Worm (Caenorhabditis elegans) whole organism, L3 larva: ENCODE results near the gene C09H10.4.
"Not testable (repeated sequence)": the region's sequence is repeated elsewhere in the genome, so short reads cannot be mapped to it uniquely, and the experiment has no call there.

Experiments used
- R02D3.7 ChIP-seq: fragments of 150-350 bp; optimal IDR thresholded peaks from 2 replicates; lab custom pipeline; 2014; ENCODE audit warnings: missing biosample characterization, missing genetic modification characterization
- ZK546.5 ChIP-seq: sonication (generic microtip); optimal IDR thresholded peaks from 2 replicates; lab custom pipeline; 2017; ENCODE audit warnings: missing biosample characterization, missing genetic modification characterization
- aly-2 ChIP-seq: fragments of 150-350 bp; optimal IDR thresholded peaks from 2 replicates; lab custom pipeline; 2014; ENCODE audit warnings: missing biosample characterization, missing genetic modification characterization
- ama-1 ChIP-seq: fragments of 150-350 bp; optimal IDR thresholded peaks from 2 replicates; lab custom pipeline; 2018
- ceh-16 ChIP-seq: sonication (generic microtip); optimal IDR thresholded peaks from 2 replicates; lab custom pipeline; 2017; ENCODE audit warnings: missing biosample characterization, missing genetic modification characterization
- ceh-28 ChIP-seq: fragments of 150-350 bp; optimal IDR thresholded peaks from 2 replicates; lab custom pipeline; 2014; ENCODE audit warnings: missing biosample characterization, missing genetic modification reagents, missing genetic modification characterization
- ceh-82 ChIP-seq: fragments of 150-350 bp; optimal IDR thresholded peaks from 2 replicates; lab custom pipeline; 2014; ENCODE audit warnings: missing biosample characterization, missing genetic modification characterization
- ceh-9 ChIP-seq: sonication (generic microtip); optimal IDR thresholded peaks from 2 replicates; lab custom pipeline; 2018; ENCODE audit warnings: missing biosample characterization, missing genetic modification characterization
- daf-12 ChIP-seq: fragments of 150-350 bp; optimal IDR thresholded peaks from 2 replicates; lab custom pipeline; 2014; ENCODE audit warnings: missing biosample characterization, missing genetic modification reagents, missing genetic modification characterization
- egl-27 ChIP-seq: sonication (generic microtip); optimal IDR thresholded peaks from 4 replicates; lab custom pipeline; 2017; ENCODE audit warnings: missing biosample characterization, missing genetic modification reagents, missing genetic modification characterization
- egl-5 ChIP-seq: fragments of 150-350 bp; optimal IDR thresholded peaks from 2 replicates; lab custom pipeline; 2017; ENCODE audit warnings: missing biosample characterization, missing genetic modification reagents, missing genetic modification characterization, inconsistent platforms
- elt-1 ChIP-seq: fragments of 150-350 bp; optimal IDR thresholded peaks from 2 replicates; lab custom pipeline; 2014; ENCODE audit warnings: missing biosample characterization, missing genetic modification characterization
- elt-2 ChIP-seq: sonication (generic microtip); optimal IDR thresholded peaks from 2 replicates; lab custom pipeline; 2016; ENCODE audit warnings: missing genetic modification reagents, mild to moderate bottlenecking, missing genetic modification characterization, missing compliant biosample characterization
- elt-3 ChIP-seq, 3 experiments: fragments of 150-350 bp in 1 of 3; sonication (generic microtip) in 2 of 3; optimal IDR thresholded peaks; 2 replicates in 2 of 3; 4 replicates in 1 of 3; lab custom pipeline; 2014 to 2017; ENCODE audit warnings: missing biosample characterization in 3 of 3, missing genetic modification characterization in 3 of 3
- eor-1 ChIP-seq, 2 experiments: fragments of 150-350 bp; optimal IDR thresholded peaks; 2 replicates each; lab custom pipeline; 2014 to 2018; ENCODE audit warnings: missing biosample characterization in 2 of 2, missing genetic modification characterization in 2 of 2
- fkh-10 ChIP-seq: sonication (generic microtip); optimal IDR thresholded peaks from 2 replicates; lab custom pipeline; 2017; ENCODE audit warnings: missing biosample characterization, missing genetic modification reagents, missing genetic modification characterization
- fkh-2 ChIP-seq: fragments of 150-350 bp; optimal IDR thresholded peaks from 2 replicates; lab custom pipeline; 2014; ENCODE audit warnings: missing biosample characterization, missing genetic modification reagents, missing genetic modification characterization
- fos-1 ChIP-seq: fragments of 150-350 bp; optimal IDR thresholded peaks from 2 replicates; lab custom pipeline; 2014; ENCODE audit warnings: missing biosample characterization, missing genetic modification characterization
- hmg-11 ChIP-seq: sonication (generic microtip); optimal IDR thresholded peaks from 2 replicates; lab custom pipeline; 2016; ENCODE audit warnings: missing genetic modification characterization, missing compliant biosample characterization
- jun-1 ChIP-seq: fragments of 150-350 bp; optimal IDR thresholded peaks from 2 replicates; lab custom pipeline; 2014; ENCODE audit warnings: missing biosample characterization, missing genetic modification reagents, missing genetic modification characterization
- lin-15B ChIP-seq: fragments of 150-350 bp; optimal IDR thresholded peaks from 2 replicates; lab custom pipeline; 2014; ENCODE audit warnings: missing biosample characterization, missing genetic modification characterization
- lin-39 ChIP-seq: fragments of 150-350 bp; optimal IDR thresholded peaks from 2 replicates; lab custom pipeline; 2018; ENCODE audit warnings: missing biosample characterization, missing genetic modification reagents, missing genetic modification characterization
- lsy-12 ChIP-seq: sonication (generic microtip); optimal IDR thresholded peaks from 2 replicates; lab custom pipeline; 2016; ENCODE audit warnings: mild to moderate bottlenecking, missing genetic modification characterization, missing compliant biosample characterization
- mdl-1 ChIP-seq: fragments of 150-350 bp; optimal IDR thresholded peaks from 2 replicates; lab custom pipeline; 2014; ENCODE audit warnings: missing biosample characterization, missing genetic modification characterization
- mml-1 ChIP-seq: fragments of 150-350 bp; sonication (generic microtip); optimal IDR thresholded peaks from 3 replicates; lab custom pipeline; 2014; ENCODE audit warnings: missing biosample characterization, missing genetic modification characterization
- nfya-1 ChIP-seq: sonication (generic microtip); optimal IDR thresholded peaks from 2 replicates; lab custom pipeline; 2017; ENCODE audit warnings: missing genetic modification characterization, mild to moderate bottlenecking, missing compliant biosample characterization, antibody characterized with exemption, moderate library complexity; ENCODE audit not compliant: insufficient read depth
- nhr-11 ChIP-seq: fragments of 150-350 bp; optimal IDR thresholded peaks from 2 replicates; lab custom pipeline; 2014; ENCODE audit warnings: missing biosample characterization, missing genetic modification characterization
- nhr-12 ChIP-seq: fragments of 150-350 bp; optimal IDR thresholded peaks from 2 replicates; lab custom pipeline; 2014; ENCODE audit warnings: missing biosample characterization, missing genetic modification characterization
- nhr-23 ChIP-seq: fragments of 150-350 bp; optimal IDR thresholded peaks from 2 replicates; lab custom pipeline; 2014; ENCODE audit warnings: missing biosample characterization, missing genetic modification reagents, missing genetic modification characterization
- nhr-237 ChIP-seq: fragments of 150-350 bp; optimal IDR thresholded peaks from 2 replicates; lab custom pipeline; 2014; ENCODE audit warnings: missing biosample characterization, missing genetic modification characterization
- nhr-25 ChIP-seq: sonication (generic microtip); optimal IDR thresholded peaks from 2 replicates; lab custom pipeline; 2017; ENCODE audit warnings: missing biosample characterization, missing genetic modification characterization
- nhr-28 ChIP-seq: fragments of 150-350 bp; optimal IDR thresholded peaks from 2 replicates; lab custom pipeline; 2014; ENCODE audit warnings: missing biosample characterization, missing genetic modification characterization
- nhr-43 ChIP-seq: sonication (generic microtip); optimal IDR thresholded peaks from 2 replicates; lab custom pipeline; 2016; ENCODE audit warnings: mild to moderate bottlenecking, missing genetic modification characterization, missing compliant biosample characterization; ENCODE audit not compliant: poor library complexity, severe bottlenecking
- nhr-67 ChIP-seq: fragments of 150-350 bp; optimal IDR thresholded peaks from 2 replicates; lab custom pipeline; 2014; ENCODE audit warnings: missing biosample characterization, missing genetic modification characterization
- nhr-76 ChIP-seq: fragments of 150-350 bp; sonication (generic microtip); optimal IDR thresholded peaks from 5 replicates; lab custom pipeline; 2014; ENCODE audit warnings: missing biosample characterization, missing genetic modification characterization
- nhr-77 ChIP-seq: fragments of 150-350 bp; optimal IDR thresholded peaks from 2 replicates; lab custom pipeline; 2014; ENCODE audit warnings: missing biosample characterization, missing genetic modification characterization
- pha-4 ChIP-seq: fragments of 150-350 bp; optimal IDR thresholded peaks from 2 replicates; lab custom pipeline; 2014; ENCODE audit warnings: missing biosample characterization, missing genetic modification reagents, missing genetic modification characterization
- pqm-1 ChIP-seq: fragments of 150-350 bp; optimal IDR thresholded peaks from 2 replicates; lab custom pipeline; 2017; ENCODE audit warnings: missing biosample characterization, missing genetic modification characterization, inconsistent platforms
- sea-2 ChIP-seq: fragments of 150-350 bp; sonication (generic microtip); optimal IDR thresholded peaks from 4 replicates; lab custom pipeline; 2014; ENCODE audit warnings: missing biosample characterization, missing genetic modification reagents, missing genetic modification characterization
- skn-1 ChIP-seq: fragments of 150-350 bp; optimal IDR thresholded peaks from 2 replicates; lab custom pipeline; 2014; ENCODE audit warnings: missing biosample characterization, missing genetic modification characterization
- snpc-4 ChIP-seq: fragments of 150-350 bp; optimal IDR thresholded peaks from 2 replicates; lab custom pipeline; 2014; ENCODE audit warnings: missing biosample characterization, missing genetic modification characterization
- tbx-2 ChIP-seq: sonication (generic microtip); optimal IDR thresholded peaks from 2 replicates; lab custom pipeline; 2016; ENCODE audit warnings: mild to moderate bottlenecking, missing genetic modification characterization, missing compliant biosample characterization
- unc-39 ChIP-seq: sonication (generic microtip); optimal IDR thresholded peaks from 4 replicates; lab custom pipeline; 2017; ENCODE audit warnings: missing biosample characterization, missing genetic modification characterization
- unc-62 ChIP-seq: fragments of 150-350 bp; sonication (generic microtip); optimal IDR thresholded peaks from 4 replicates; lab custom pipeline; 2014; ENCODE audit warnings: missing biosample characterization, missing genetic modification reagents, missing genetic modification characterization
- zag-1 ChIP-seq: fragments of 150-350 bp; optimal IDR thresholded peaks from 2 replicates; lab custom pipeline; 2014; ENCODE audit warnings: missing biosample characterization, missing genetic modification characterization
- ztf-11 ChIP-seq: fragments of 150-350 bp; optimal IDR thresholded peaks from 2 replicates; lab custom pipeline; 2014; ENCODE audit warnings: missing biosample characterization, missing genetic modification characterization
- ztf-4 ChIP-seq: fragments of 150-350 bp; optimal IDR thresholded peaks from 2 replicates; lab custom pipeline; 2014; ENCODE audit warnings: missing biosample characterization, missing genetic modification characterization

The C09H10.4 gene

ce11 chrII:11121800-11122199 is 21.9 kb downstream of the C09H10.4 start, which contains the start of gene W10C6.2:
Gene W10C6.2, minus strand, starts transcription at chrII:11121900.
- TF ChIP-seq tbx-2 (tag; lab: Kevin White, UChicago); ceh-82 (tag; lab: Kevin White, UChicago); ceh-9: not testable (repeated sequence)

ce11 chrII:11125059-11125594 is 25.2 kb downstream of the C09H10.4 start:
- no peak for TF ChIP-seq R02D3.7
- TF ChIP-seq pqm-1 (tag; lab: Kevin White, UChicago), result no peak
- no peak for TF ChIP-seq nhr-77 (tag; lab: Kevin White, UChicago)
- TF ChIP-seq fos-1 (tag; lab: Kevin White, UChicago), result no peak
- TF ChIP-seq ceh-28 (tag; lab: Kevin White, UChicago), result no peak
- TF ChIP-seq egl-27 (tag; lab: Kevin White, UChicago), result no peak
- no peak for TF ChIP-seq jun-1
- TF ChIP-seq pha-4 (tag; lab: Kevin White, UChicago), result no peak

ce11 chrII:11126312-11127000 is 26.5 kb downstream of the C09H10.4 start, which contains the start of the genes rps-9 and lsm-1:
Gene rps-9, minus strand, starts transcription at chrII:11126362.
Gene lsm-1, plus strand, starts transcription at chrII:11126950.
- TF ChIP-seq ZK546.5 (tag; lab: Kevin White, UChicago) (no peak), skn-1 (tag; lab: Kevin White, UChicago) (no peak), eor-1 (tag; optimal IDR thresholded peaks at IDR 0.05; lab: Kevin White, UChicago) (no peak), snpc-4 (peak; percentile 58), lin-15B (tag; lab: Kevin White, UChicago) (peak; percentile 79), nhr-25 (tag; lab: Kevin White, UChicago) (peak; percentile 65), fkh-10 (peak; percentile 9), pqm-1 (tag; lab: Kevin White, UChicago) (peak; percentile 28), mdl-1 (tag; lab: Kevin White, UChicago) (no peak), nhr-23 (tag; lab: Kevin White, UChicago) (peak; percentile 84), egl-5 (tag; lab: Kevin White, UChicago) (no peak), mml-1 (tag; lab: Kevin White, UChicago) (no peak), elt-3 (tag; optimal IDR thresholded peaks at IDR 0.05; lab: Kevin White, UChicago) (no peak), zag-1 (no peak), unc-39 (no peak), nhr-76 (tag; lab: Kevin White, UChicago) (no peak), ztf-11 (tag; lab: Kevin White, UChicago) (no peak), aly-2 (no peak), ceh-16 (no peak), fkh-2 (tag; lab: Kevin White, UChicago) (no peak), ceh-28 (tag; lab: Kevin White, UChicago) (no peak), sea-2 (GFP tag; lab: Kevin White, UChicago) (no peak), egl-27 (tag; lab: Kevin White, UChicago) (no peak), elt-1 (tag; lab: Kevin White, UChicago) (no peak), nhr-67 (tag; lab: Kevin White, UChicago) (no peak), ceh-9 (no peak), nhr-77 (tag; lab: Kevin White, UChicago) (no peak), nhr-237 (tag; lab: Kevin White, UChicago) (no peak), fos-1 (tag; lab: Kevin White, UChicago) (no peak), pha-4 (tag; lab: Kevin White, UChicago) (peak; percentile 84), ceh-82 (tag; lab: Kevin White, UChicago) (no peak), lsy-12 (tag; lab: Kevin White, UChicago) (peak; percentile 1), elt-2 (peak; percentile 16), daf-12 (tag; lab: Kevin White, UChicago) (no peak), lin-39 (tag; lab: Kevin White, UChicago) (peak; percentile 96), ama-1 (no peak), nhr-43 (tag; lab: Kevin White, UChicago) (no peak), nhr-11 (no peak), jun-1 (no peak), nhr-28 (no peak), R02D3.7 (no peak), unc-62 (GFP tag; lab: Kevin White, UChicago) (no peak), tbx-2 (tag; lab: Kevin White, UChicago) (no peak), nfya-1 (peak; percentile 93), nhr-12 (no peak), ztf-4 (tag; lab: Kevin White, UChicago) (no peak), hmg-11 (tag; lab: Kevin White, UChicago) (peak; percentile 35)
